Worm (Caenorhabditis elegans): Measurements from ENCODE around the gene nhr-138.

The nhr-138 gene

DNA sequence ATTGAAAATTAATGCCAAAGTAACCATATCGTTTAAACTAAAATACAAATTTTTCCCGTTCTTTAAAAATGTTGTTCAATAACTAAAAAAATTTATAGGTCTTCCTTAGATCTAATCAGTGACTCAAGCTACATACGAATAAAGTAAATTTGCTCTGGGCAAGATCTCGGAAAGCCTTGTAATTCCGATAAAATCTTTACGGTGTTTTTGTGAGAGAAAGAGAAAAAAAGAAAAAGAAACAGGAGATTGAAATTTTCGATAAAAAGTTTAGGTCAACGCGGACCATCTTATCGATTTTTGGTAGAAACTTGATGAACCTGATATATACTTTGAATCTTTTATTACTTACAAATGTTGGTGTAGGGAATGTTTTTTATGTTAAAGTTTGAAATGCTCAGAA is 1.9 kb upstream of the nhr-138 start:
- TF ChIP-seq hlh-1 (tag; optimal IDR thresholded peaks at IDR 0.05): no peak
- TF ChIP-seq ceh-43 (GFP tag; optimal IDR thresholded peaks at IDR 0.05): no peak
- TF ChIP-seq lsy-2 (tag; optimal IDR thresholded peaks at IDR 0.05): no peak
- no peak for TF ChIP-seq unc-62 (GFP tag; optimal IDR thresholded peaks at IDR 0.05)
- TF ChIP-seq blmp-1 (tag; optimal IDR thresholded peaks at IDR 0.05): no peak
- TF ChIP-seq unc-120 (tag; optimal IDR thresholded peaks at IDR 0.05; ENCODE audit: poor library complexity, severe bottlenecking): no peak
- TF ChIP-seq ces-1 (GFP tag; optimal IDR thresholded peaks at IDR 0.05): no peak
- TF ChIP-seq ceh-83 (GFP tag; optimal IDR thresholded peaks at IDR 0.05): no peak
- TF ChIP-seq mep-1 (tag; optimal IDR thresholded peaks at IDR 0.05): no peak
- TF ChIP-seq elt-3 (tag; optimal IDR thresholded peaks at IDR 0.05): no peak
- TF ChIP-seq drap-1 (GFP tag; optimal IDR thresholded peaks at IDR 0.05): no peak
- no peak for TF ChIP-seq unc-39 (tag; optimal IDR thresholded peaks at IDR 0.05)
- no peak for TF ChIP-seq mab-5 (tag; optimal IDR thresholded peaks at IDR 0.05)
- no peak for TF ChIP-seq sptf-1 (tag; optimal IDR thresholded peaks at IDR 0.05)
- TF ChIP-seq ham-2 (GFP tag; optimal IDR thresholded peaks at IDR 0.05): no peak
- TF ChIP-seq nhr-2 (tag; optimal IDR thresholded peaks at IDR 0.05): no peak
- no peak for TF ChIP-seq pha-4 (tag; optimal IDR thresholded peaks at IDR 0.05)
- TF ChIP-seq mls-2 (tag; optimal IDR thresholded peaks at IDR 0.05): no peak
- no peak for TF ChIP-seq nhr-237 (tag; optimal IDR thresholded peaks at IDR 0.05)

ce11 chrIV:9725468-9725985 is 476 bp downstream of the nhr-138 start:
- TF ChIP-seq unc-120 (tag; optimal IDR thresholded peaks at IDR 0.05; ENCODE audit: poor library complexity, severe bottlenecking): no peak
- TF ChIP-seq tbx-8 (GFP tag; optimal IDR thresholded peaks at IDR 0.05): no peak
- no peak for TF ChIP-seq ces-1 (GFP tag; optimal IDR thresholded peaks at IDR 0.05)
- TF ChIP-seq blmp-1 (tag; optimal IDR thresholded peaks at IDR 0.05): no peak
- no peak for TF ChIP-seq lin-32 (GFP tag; optimal IDR thresholded peaks at IDR 0.05)
- TF ChIP-seq nhr-12 (tag; optimal IDR thresholded peaks at IDR 0.05): no peak
- no peak for TF ChIP-seq M03D4.4 (tag; optimal IDR thresholded peaks at IDR 0.05)
- TF ChIP-seq bed-3 (GFP tag; optimal IDR thresholded peaks at IDR 0.05): no peak
- TF ChIP-seq ceh-83 (GFP tag; optimal IDR thresholded peaks at IDR 0.05): no peak
- no peak for TF ChIP-seq mls-2 (tag; optimal IDR thresholded peaks at IDR 0.05)
- TF ChIP-seq hlh-1 (tag; optimal IDR thresholded peaks at IDR 0.05): no peak
- TF ChIP-seq cnd-1 (tag; optimal IDR thresholded peaks at IDR 0.05): no peak
- no peak for TF ChIP-seq unc-62 (GFP tag; optimal IDR thresholded peaks at IDR 0.05)
- no peak for TF ChIP-seq ceh-43 (GFP tag; optimal IDR thresholded peaks at IDR 0.05)
- TF ChIP-seq nhr-237 (tag; optimal IDR thresholded peaks at IDR 0.05): no peak
- TF ChIP-seq elt-1 (tag; optimal IDR thresholded peaks at IDR 0.05; ENCODE audit: borderline replicate concordance, insufficient read depth): no peak
- no peak for TF ChIP-seq unc-39 (tag; optimal IDR thresholded peaks at IDR 0.05)

- TF ChIP-seq ham-2 (GFP tag; optimal IDR thresholded peaks at IDR 0.05): no peak
Measured at ce11 chrIV:9727217-9727616, 2.2 kb downstream of the nhr-138 start.

DNA sequence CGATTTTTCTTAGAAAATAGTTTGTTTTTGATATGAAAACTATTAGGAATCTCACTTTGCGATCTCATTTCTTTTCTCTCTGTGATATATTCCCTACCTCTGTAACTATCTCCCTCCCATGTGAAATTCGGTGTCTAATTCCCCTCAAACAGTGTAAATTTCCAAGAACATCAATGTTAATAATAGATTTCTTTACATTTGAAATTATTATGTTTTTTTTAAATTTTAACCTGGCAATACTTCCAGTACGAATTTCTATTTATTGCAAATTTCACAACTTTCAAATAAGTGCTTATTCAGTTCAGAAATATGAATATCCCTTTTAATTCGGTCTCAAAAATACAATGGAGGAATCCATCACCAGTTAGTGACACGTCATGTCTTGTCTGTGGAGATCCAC is 3.3 kb downstream of the nhr-138 start, which contains the start of gene nhr-100:
Gene nhr-100 (plus strand): TSS at position 301 of the 400 bp plus-strand sequence.
- TF ChIP-seq ces-1 (GFP tag; optimal IDR thresholded peaks at IDR 0.05) (no peak), unc-39 (tag; optimal IDR thresholded peaks at IDR 0.05) (no peak), nhr-2 (tag; optimal IDR thresholded peaks at IDR 0.05) (no peak), lsy-2 (tag; optimal IDR thresholded peaks at IDR 0.05) (no peak), ceh-43 (GFP tag; optimal IDR thresholded peaks at IDR 0.05) (no peak), elt-1 (tag; optimal IDR thresholded peaks at IDR 0.05; ENCODE audit: borderline replicate concordance, insufficient read depth) (no peak), ham-2 (GFP tag; optimal IDR thresholded peaks at IDR 0.05) (no peak), bed-3 (GFP tag; optimal IDR thresholded peaks at IDR 0.05) (no peak), sem-2 (GFP tag; optimal IDR thresholded peaks at IDR 0.05) (no peak), lin-13 (tag; optimal IDR thresholded peaks at IDR 0.05) (no peak), pha-4 (tag; optimal IDR thresholded peaks at IDR 0.05) (no peak), blmp-1 (tag; optimal IDR thresholded peaks at IDR 0.05) (no peak)

DNA sequence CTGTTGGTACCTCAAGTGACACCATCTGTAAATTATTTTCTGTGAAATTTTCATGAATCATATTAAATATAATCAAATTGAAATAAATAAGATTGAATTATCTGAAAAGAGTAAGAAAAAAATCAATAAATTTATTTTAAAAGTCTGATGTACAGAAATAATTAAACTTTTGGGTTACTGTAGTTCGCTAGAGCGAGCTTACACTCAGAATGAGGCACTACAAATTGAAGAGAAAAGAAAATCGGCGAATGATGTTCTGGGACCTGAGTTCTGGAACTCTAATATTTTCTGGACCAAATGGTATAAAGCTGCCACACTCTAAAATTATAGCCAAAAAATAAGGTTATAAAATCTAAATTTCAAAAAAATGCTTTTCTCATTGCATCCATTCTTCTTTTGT is 8.9 kb downstream of the nhr-138 start:
- no peak for TF ChIP-seq sptf-1 (tag; optimal IDR thresholded peaks at IDR 0.05)

ce11 chrIV:9734861-9735260 is 9.8 kb downstream of the nhr-138 start:
- TF ChIP-seq nhr-2 (tag; optimal IDR thresholded peaks at IDR 0.05): no peak
- no peak for TF ChIP-seq mls-2 (tag; optimal IDR thresholded peaks at IDR 0.05)
- TF ChIP-seq unc-120 (tag; optimal IDR thresholded peaks at IDR 0.05; ENCODE audit: poor library complexity, severe bottlenecking): peak; percentile 56

Measured in whole organism, mixed stage, embryonic.